In the genomic region with DNA sequence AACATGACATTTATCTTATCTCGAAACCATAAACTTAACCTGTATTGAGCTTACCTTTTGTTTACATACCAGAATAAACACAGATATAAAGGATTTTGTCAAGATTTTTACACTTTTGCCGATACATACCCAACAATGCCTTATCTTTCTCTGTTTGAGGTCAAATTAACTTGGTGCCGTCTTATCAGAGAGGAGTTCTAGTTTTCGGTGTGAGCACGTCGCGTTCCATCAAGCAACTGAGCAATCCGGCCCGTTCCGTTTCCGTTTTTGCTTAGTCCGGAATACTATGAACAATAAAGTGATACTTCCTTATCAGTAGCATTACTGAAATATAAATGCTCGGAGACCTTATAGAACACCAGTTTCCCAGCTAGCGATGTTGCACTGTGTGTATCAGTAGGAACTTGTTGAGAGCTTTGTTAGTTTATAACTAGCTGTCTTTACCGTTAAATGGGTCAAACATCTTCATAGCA, we compare ENCODE assay signal across 1 fruit fly cellular context.
TF ChIP-seq lines count a peak whose summit lies in the region.

Gene Galk (minus strand): TSS at position 244 of the 473 bp plus-strand sequence.

TF ChIP-seq in whole organism, embryonic, 481 proteins besides CTCF, POLR2A, EP300 and RAD21 (continued from another document):
- TF ChIP-seq luna (GFP tag; optimal IDR thresholded peaks at IDR 0.05; lab: Kevin White, UChicago) (peak; percentile 24), sens-2 (GFP tag; IDR thresholded peaks at IDR 0.05; lab: Robert Waterston, UW) (no peak; the same call in 1 of the 2 replicates), ind (GFP tag; optimal IDR thresholded peaks at IDR 0.05; lab: Kevin White, UChicago) (peak; percentile 71), Ssrp (tag; optimal IDR thresholded peaks at IDR 0.05; lab: Kevin White, UChicago) (no peak), CG4820 (GFP tag; optimal IDR thresholded peaks at IDR 0.05; lab: Kevin White, UChicago) (peak; percentile 39), Abd-B (GFP tag; optimal IDR thresholded peaks at IDR 0.05; lab: Kevin White, UChicago) (no peak), ftz-f1 (GFP tag; optimal IDR thresholded peaks at IDR 0.05; lab: Kevin White, UChicago) (peak; percentile 78), ERR (GFP tag; optimal IDR thresholded peaks at IDR 0.05; lab: Kevin White, UChicago) (peak; percentile 68), exex (tag; optimal IDR thresholded peaks at IDR 0.05; lab: Kevin White, UChicago) (peak; percentile 81), CG2120 (GFP tag; optimal IDR thresholded peaks at IDR 0.05; lab: Kevin White, UChicago) (peak; percentile 87), CG6765 (GFP tag; optimal IDR thresholded peaks at IDR 0.05; lab: Kevin White, UChicago) (peak; percentile 68), grau (tag; optimal IDR thresholded peaks at IDR 0.05; lab: Kevin White, UChicago) (peak; percentile 97), CG6683 (GFP tag; optimal IDR thresholded peaks at IDR 0.05; lab: Kevin White, UChicago) (peak; percentile 7), Myb (GFP tag; optimal IDR thresholded peaks at IDR 0.05; lab: Kevin White, UChicago) (no peak), CG5245 (GFP tag; optimal IDR thresholded peaks at IDR 0.05; lab: Kevin White, UChicago) (no peak), bcd (GFP tag; optimal IDR thresholded peaks at IDR 0.05; lab: Kevin White, UChicago) (peak; percentile 50), CG15011 (GFP tag; optimal IDR thresholded peaks at IDR 0.05; lab: Kevin White, UChicago) (peak; percentile 35), Jarid2 (GFP tag; optimal IDR thresholded peaks at IDR 0.05; lab: Kevin White, UChicago) (peak; percentile 56), CG8924 (tag; optimal IDR thresholded peaks at IDR 0.05; lab: Kevin White, UChicago) (peak; percentile 42), en (GFP tag; optimal IDR thresholded peaks at IDR 0.05; lab: Kevin White, UChicago) (no peak), CG12155 (GFP tag; optimal IDR thresholded peaks at IDR 0.05; lab: Kevin White, UChicago) (peak; percentile 57), Opbp (GFP tag; IDR thresholded peaks at IDR 0.05; lab: Robert Waterston, UW; ENCODE audit: partially characterized antibody) (no peak), Gsc (GFP tag; IDR thresholded peaks at IDR 0.05; lab: Robert Waterston, UW) (no peak), psq (GFP tag; optimal IDR thresholded peaks at IDR 0.05; lab: Kevin White, UChicago) (no peak), pb (GFP tag; optimal IDR thresholded peaks at IDR 0.05; lab: Kevin White, UChicago) (no peak), CG6272 (GFP tag; IDR thresholded peaks at IDR 0.05; lab: Robert Waterston, UW) (0 out of 2 replicates have a peak, but pooled peaks have one; percentile 21), pfk (GFP tag; optimal IDR thresholded peaks at IDR 0.05; lab: Kevin White, UChicago) (peak; percentile 37), CG7839 (tag; optimal IDR thresholded peaks at IDR 0.05; lab: Kevin White, UChicago) (peak; percentile 59), CG13424 (tag; optimal IDR thresholded peaks at IDR 0.05; lab: Kevin White, UChicago) (peak; percentile 53), CG13775 (GFP tag; optimal IDR thresholded peaks at IDR 0.05; lab: Kevin White, UChicago) (no peak), CG10267 (tag; optimal IDR thresholded peaks at IDR 0.05; lab: Kevin White, UChicago) (no peak), Fer1 (GFP tag; optimal IDR thresholded peaks at IDR 0.05; lab: Kevin White, UChicago) (peak; percentile 72), CG1602 (GFP tag; optimal IDR thresholded peaks at IDR 0.05; lab: Kevin White, UChicago) (peak; percentile 4), bsh (GFP tag; optimal IDR thresholded peaks at IDR 0.05; lab: Kevin White, UChicago) (peak in 1 of 2 experiments; percentile 49), Ets97D (GFP tag; optimal IDR thresholded peaks at IDR 0.05; lab: Kevin White, UChicago) (peak; percentile 11), CG14710 (tag; optimal IDR thresholded peaks at IDR 0.05; lab: Kevin White, UChicago) (peak; percentile 1), Hr3 (GFP tag; optimal IDR thresholded peaks at IDR 0.05; lab: Kevin White, UChicago) (peak; percentile 45), CG14441 (GFP tag; IDR thresholded peaks at IDR 0.05; lab: Robert Waterston, UW) (peak; percentile 82), Ada2b (GFP tag; IDR thresholded peaks at IDR 0.05; lab: Robert Waterston, UW) (peak; percentile 67), pan (optimal IDR thresholded peaks at IDR 0.05; lab: Kevin White, UChicago) (no peak), pan (GFP tag; optimal IDR thresholded peaks at IDR 0.05 in 1 of 2, IDR thresholded peaks at IDR 0.05 in 1 of 2) (peak in 1 of 2 experiments; percentile 81), tap (tag; optimal IDR thresholded peaks at IDR 0.05; lab: Kevin White, UChicago) (peak; percentile 48), Pdp1 (GFP tag; optimal IDR thresholded peaks at IDR 0.05; lab: Kevin White, UChicago) (peak; percentile 42), CG4424 (GFP tag; optimal IDR thresholded peaks at IDR 0.05; lab: Kevin White, UChicago) (peak; percentile 3), CG2712 (tag; optimal IDR thresholded peaks at IDR 0.05; lab: Kevin White, UChicago) (peak; percentile 5), dimm (GFP tag; IDR thresholded peaks at IDR 0.05; lab: Robert Waterston, UW) (0 out of 2 replicates have a peak, but pooled peaks have one; percentile 8), nom (GFP tag; optimal IDR thresholded peaks at IDR 0.05; lab: Kevin White, UChicago) (peak; percentile 39), Dip3 (GFP tag; optimal IDR thresholded peaks at IDR 0.05; lab: Kevin White, UChicago) (peak; percentile 43), CG9609 (GFP tag; optimal IDR thresholded peaks at IDR 0.05; lab: Kevin White, UChicago) (peak; percentile 62), CG32532 (GFP tag; IDR thresholded peaks at IDR 0.05; lab: Robert Waterston, UW) (peak; percentile 92), CG10274 (GFP tag; optimal IDR thresholded peaks at IDR 0.05; lab: Kevin White, UChicago) (peak; percentile 11), CG18011 (GFP tag; optimal IDR thresholded peaks at IDR 0.05; lab: Kevin White, UChicago) (peak; percentile 1), cas (GFP tag; IDR thresholded peaks at IDR 0.05; lab: Robert Waterston, UW) (peak; percentile 31; the same call in 1 of the 2 replicates), CG13624 (GFP tag; optimal IDR thresholded peaks at IDR 0.05; lab: Kevin White, UChicago) (peak; percentile 25), stwl (tag; optimal IDR thresholded peaks at IDR 0.05; lab: Kevin White, UChicago) (no peak), vvl (GFP tag; IDR thresholded peaks at IDR 0.05; lab: Robert Waterston, UW) (peak; percentile 66), Rx (GFP tag; IDR thresholded peaks at IDR 0.05; lab: Robert Waterston, UW) (peak; percentile 14; the same call in 1 of the 2 replicates), pzg (GFP tag; optimal IDR thresholded peaks at IDR 0.05; lab: Kevin White, UChicago) (no peak), hkb (optimal IDR thresholded peaks at IDR 0.05; lab: Kevin White, UChicago) (no peak), hkb (GFP tag; IDR thresholded peaks at IDR 0.05; lab: Robert Waterston, UW) (peak; percentile 65), CG4328 (GFP tag; optimal IDR thresholded peaks at IDR 0.05; lab: Kevin White, UChicago) (peak; percentile 58), Camta (GFP tag; optimal IDR thresholded peaks at IDR 0.05; lab: Kevin White, UChicago) (no peak), Taf1 (GFP tag; IDR thresholded peaks at IDR 0.05; lab: Robert Waterston, UW) (peak; percentile 79), CG18262 (tag; optimal IDR thresholded peaks at IDR 0.05; lab: Kevin White, UChicago) (no peak), CG9727 (GFP tag; optimal IDR thresholded peaks at IDR 0.05; lab: Kevin White, UChicago) (peak; percentile 22), CG31388 (GFP tag; optimal IDR thresholded peaks at IDR 0.05; lab: Kevin White, UChicago) (no peak), CG1603 (tag; optimal IDR thresholded peaks at IDR 0.05; lab: Kevin White, UChicago) (no peak), Hand (GFP tag; optimal IDR thresholded peaks at IDR 0.05; lab: Kevin White, UChicago) (peak; percentile 54), eve (GFP tag; optimal IDR thresholded peaks at IDR 0.05; lab: Kevin White, UChicago) (no peak), Dek (tag; optimal IDR thresholded peaks at IDR 0.05; lab: Kevin White, UChicago) (peak; percentile 43), dmrt99B (tag; optimal IDR thresholded peaks at IDR 0.05; lab: Kevin White, UChicago) (no peak), Xbp1 (GFP tag; optimal IDR thresholded peaks at IDR 0.05; lab: Kevin White, UChicago) (peak; percentile 61), CG1024 (GFP tag; IDR thresholded peaks at IDR 0.05; lab: Robert Waterston, UW) (peak; percentile 49), BtbVII (GFP tag; optimal IDR thresholded peaks at IDR 0.05; lab: Kevin White, UChicago) (peak; percentile 80), sima (GFP tag; optimal IDR thresholded peaks at IDR 0.05; lab: Kevin White, UChicago) (no peak), CG17829 (tag; optimal IDR thresholded peaks at IDR 0.05; lab: Kevin White, UChicago) (no peak), Bgb (GFP tag; IDR thresholded peaks at IDR 0.05; lab: Robert Waterston, UW; ENCODE audit: partially characterized antibody) (no peak; the same call in 1 of the 2 replicates), Nf-YA (GFP tag; IDR thresholded peaks at IDR 0.05; lab: Robert Waterston, UW) (0 out of 2 replicates have a peak, but pooled peaks have one; percentile 40), maf-S (GFP tag; optimal IDR thresholded peaks at IDR 0.05; lab: Kevin White, UChicago) (peak; percentile 19), Bteb2 (GFP tag; optimal IDR thresholded peaks at IDR 0.05; lab: Kevin White, UChicago) (peak; percentile 17), Dp (GFP tag; optimal IDR thresholded peaks at IDR 0.05; lab: Kevin White, UChicago) (no peak), Fer3 (tag; optimal IDR thresholded peaks at IDR 0.05; lab: Kevin White, UChicago) (peak; percentile 67), CG12769 (tag; optimal IDR thresholded peaks at IDR 0.05; lab: Kevin White, UChicago) (peak; percentile 88), ATbp (GFP tag; optimal IDR thresholded peaks at IDR 0.05; lab: Kevin White, UChicago) (peak; percentile 83), mirr (GFP tag; optimal IDR thresholded peaks at IDR 0.05; lab: Kevin White, UChicago) (peak; percentile 93), CG13123 (GFP tag; optimal IDR thresholded peaks at IDR 0.05; lab: Kevin White, UChicago) (no peak), schlank (tag; optimal IDR thresholded peaks at IDR 0.05; lab: Kevin White, UChicago) (peak; percentile 25), danr (GFP tag; IDR thresholded peaks at IDR 0.05; lab: Robert Waterston, UW) (peak; percentile 28; the same call in 1 of the 2 replicates)
TF ChIP-seq in whole organism, embryonic: peak in this region for 256.
